Worm (Caenorhabditis elegans) whole organism, L1 larva: ENCODE measurements around the gene arrd-5.

Experiments
- ceh-82 ChIP-seq, 3 experiments: fragments of 150-350 bp in 1 of 3; sonication (generic microtip) in 2 of 3; optimal IDR thresholded peaks; 2 replicates each; lab custom pipeline; 2014 to 2017; ENCODE audit warnings: missing biosample characterization in 3 of 3, missing genetic modification characterization in 3 of 3
- ceh-90 ChIP-seq: sonication (generic microtip); optimal IDR thresholded peaks from 2 replicates; lab custom pipeline; 2016; ENCODE audit warnings: missing genetic modification characterization, missing compliant biosample characterization
- ces-1 ChIP-seq: fragments of 150-350 bp; optimal IDR thresholded peaks from 2 replicates; lab custom pipeline; 2014; ENCODE audit warnings: missing biosample characterization, missing genetic modification reagents, missing genetic modification characterization
- elt-3 ChIP-seq, 6 experiments: fragments of 150-350 bp in 1 of 6; sonication (generic microtip); optimal IDR thresholded peaks; 2 replicates each; lab custom pipeline; 2017 to 2018; ENCODE audit warnings: missing biosample characterization in 6 of 6, missing genetic modification characterization in 6 of 6, inconsistent platforms in 1 of 6
- fos-1 ChIP-seq: fragments of 150-350 bp; optimal IDR thresholded peaks from 2 replicates; lab custom pipeline; 2014; ENCODE audit warnings: missing biosample characterization, missing genetic modification characterization
- lir-3 ChIP-seq: sonication (generic microtip); optimal IDR thresholded peaks from 2 replicates; lab custom pipeline; 2016; ENCODE audit warnings: mild to moderate bottlenecking, missing genetic modification characterization, moderate library complexity, missing compliant biosample characterization; ENCODE audit not compliant: poor library complexity
- mef-2 ChIP-seq: fragments of 150-350 bp; optimal IDR thresholded peaks from 2 replicates; lab custom pipeline; 2014; ENCODE audit warnings: missing biosample characterization, missing genetic modification characterization
- nhr-76 ChIP-seq: sonication (generic microtip); optimal IDR thresholded peaks from 2 replicates; lab custom pipeline; 2017; ENCODE audit warnings: missing biosample characterization, missing genetic modification characterization
- pqm-1 ChIP-seq: sonication (generic microtip); optimal IDR thresholded peaks from 3 replicates; lab custom pipeline; 2017; ENCODE audit warnings: missing biosample characterization, missing genetic modification characterization
- tlp-1 ChIP-seq: fragments of 150-350 bp; optimal IDR thresholded peaks from 2 replicates; lab custom pipeline; 2014; ENCODE audit warnings: missing biosample characterization, missing genetic modification characterization
- unc-130 ChIP-seq: fragments of 150-350 bp; optimal IDR thresholded peaks from 2 replicates; lab custom pipeline; 2017; ENCODE audit warnings: missing biosample characterization, missing genetic modification characterization, inconsistent platforms
- vab-15 ChIP-seq: sonication (generic microtip); optimal IDR thresholded peaks from 2 replicates; lab custom pipeline; 2017; ENCODE audit warnings: missing genotype, mild to moderate bottlenecking, missing genetic modification characterization, missing compliant biosample characterization
- ztf-11 ChIP-seq, 2 experiments: sonication (generic microtip); optimal IDR thresholded peaks; 2 replicates each; lab custom pipeline; 2016 to 2017; ENCODE audit warnings: missing genetic modification characterization in 2 of 2, missing biosample characterization in 1 of 2, missing compliant biosample characterization in 1 of 2

ce11 chrII:9861394-9861793, 26.4 kb downstream of the arrd-5 start, which contains the start of gene chil-3:
- TF ChIP-seq lir-3 (no peak), vab-15 (tag; lab: Kevin White, UChicago) (no peak), ceh-82 (tag; optimal IDR thresholded peaks at IDR 0.05; lab: Kevin White, UChicago) (no peak), mef-2 (tag; lab: Kevin White, UChicago) (no peak), fos-1 (tag; lab: Kevin White, UChicago) (no peak), ces-1 (no peak), ztf-11 (tag; optimal IDR thresholded peaks at IDR 0.05; lab: Kevin White, UChicago) (no peak), nhr-76 (tag; lab: Kevin White, UChicago) (no peak), tlp-1 (tag; lab: Kevin White, UChicago) (no peak), unc-130 (tag; lab: Kevin White, UChicago) (no peak), elt-3 (tag; optimal IDR thresholded peaks at IDR 0.05; lab: Kevin White, UChicago) (no peak), pqm-1 (tag; lab: Kevin White, UChicago) (no peak), ceh-90 (no peak)
